Worm (Caenorhabditis elegans): ENCODE measurements around the gene C07C7.1.

- TF ChIP-seq nhr-76 (tag; optimal IDR thresholded peaks at IDR 0.05) (no peak), elt-3 (tag; optimal IDR thresholded peaks at IDR 0.05) (no peak), zip-8 (tag; optimal IDR thresholded peaks at IDR 0.05) (no peak), unc-39 (tag; optimal IDR thresholded peaks at IDR 0.05) (no peak), elt-1 (tag; optimal IDR thresholded peaks at IDR 0.05; ENCODE audit: borderline replicate concordance, insufficient read depth) (no peak)
Measured at ce11 chrIV:9216956-9217355, 32.3 kb downstream of the C07C7.1 start.
